Fruit fly (Drosophila melanogaster): ENCODE results near the gene Pino.

DNA sequence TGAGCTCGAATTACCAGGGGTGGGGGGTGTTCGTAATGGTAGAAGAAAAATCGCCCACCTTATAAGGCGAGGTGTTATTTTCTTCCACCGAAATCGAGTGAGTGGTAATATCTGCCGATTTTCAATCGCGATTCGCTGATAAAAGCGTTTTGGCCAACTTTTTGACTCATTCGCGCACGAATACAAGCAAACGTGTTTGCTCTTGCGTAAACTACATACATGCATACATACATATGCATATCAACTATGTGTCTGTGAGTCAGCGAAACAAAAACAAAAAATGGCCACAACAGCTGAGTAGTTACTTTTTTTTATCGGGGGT, 28.6 kb upstream of the Pino start:
- no peak for TF ChIP-seq h (optimal IDR thresholded peaks at IDR 0.05)
- no peak for TF ChIP-seq insv (optimal IDR thresholded peaks at IDR 0.05)
